Worm (Caenorhabditis elegans) whole organism, late embryonic: ENCODE data around the gene str-94.

Experiments used
- C08G9.2 ChIP-seq: sonication (generic microtip); optimal IDR thresholded peaks from 2 replicates; lab custom pipeline; 2016; ENCODE audit warnings: mild to moderate bottlenecking, missing genetic modification characterization, moderate library complexity, missing compliant biosample characterization
- rnt-1 ChIP-seq: sonication (generic microtip); optimal IDR thresholded peaks from 2 replicates; lab custom pipeline; 2016; ENCODE audit warnings: missing genetic modification characterization, missing compliant biosample characterization

DNA sequence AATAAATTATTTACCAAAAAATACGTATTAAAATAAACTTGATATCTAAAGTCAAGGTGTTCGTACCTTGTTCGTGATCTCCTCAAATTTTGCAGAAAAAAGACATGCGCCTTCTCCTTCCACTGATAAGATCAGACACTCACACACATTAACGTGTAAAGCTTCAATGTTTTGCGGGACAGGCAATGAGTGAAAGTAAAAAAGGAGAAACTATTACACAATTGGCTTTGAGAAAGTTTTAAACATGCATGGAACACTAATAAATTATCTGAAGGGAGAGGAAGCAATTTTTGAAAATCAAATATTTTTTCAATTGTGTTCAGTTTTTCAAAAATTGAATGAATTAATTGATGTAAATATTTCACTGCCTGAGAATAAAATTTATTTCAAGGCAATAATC is 24.1 kb downstream of the str-94 start:
- TF ChIP-seq C08G9.2: no peak
- TF ChIP-seq rnt-1 (tag; lab: Kevin White, UChicago): no peak
